Worm (Caenorhabditis elegans): ENCODE measurements around the gene cacn-1.

ce11 chrII:14187456-14187855 is 45.5 kb upstream of the cacn-1 start:
- TF ChIP-seq W03F9.2 (tag; optimal IDR thresholded peaks at IDR 0.05), result no peak
- no peak for TF ChIP-seq dao-5 (tag; optimal IDR thresholded peaks at IDR 0.05)
